Fruit fly (Drosophila melanogaster) whole organism, embryonic: Measurements from ENCODE around the gene Stat92E.
A peak's percentile ranks its signal among the peaks of the same experiment; 100 is the strongest.

Source experiments
- ATbp ChIP-seq: fragments of 200-800 bp; sonication (Bioruptor generic); optimal IDR thresholded peaks from 2 replicates; lab custom pipeline; 2017; ENCODE audit warnings: missing biosample characterization, mild to moderate bottlenecking, missing genetic modification characterization, missing genetic modification reagents
- Adf1 ChIP-seq: fragments of 200-800 bp; sonication (Bioruptor generic); IDR thresholded peaks from 2 replicates; pipeline ENCODE4 v1.3.6; 2022; ENCODE audit warnings: missing biosample characterization, missing genetic modification characterization
- Bdp1 ChIP-seq: fragments of 200-800 bp; sonication (Bioruptor generic); optimal IDR thresholded peaks from 3 replicates; lab custom pipeline; 2016; ENCODE audit warnings: missing biosample characterization, missing genetic modification characterization
- Bteb2 ChIP-seq: fragments of 200-800 bp; sonication (Bioruptor generic); optimal IDR thresholded peaks from 2 replicates; lab custom pipeline; 2016; ENCODE audit warnings: missing biosample characterization, missing genetic modification characterization
- CG10366 ChIP-seq: fragments of 200-800 bp; sonication (Bioruptor generic); IDR thresholded peaks from 2 replicates; pipeline ENCODE4 v1.3.6; 2022; ENCODE audit warnings: missing biosample characterization, missing genetic modification characterization
- CG10462 ChIP-seq: fragments of 200-800 bp; sonication (Bioruptor generic); optimal IDR thresholded peaks from 2 replicates; lab custom pipeline; 2016; ENCODE audit warnings: missing biosample characterization, missing genetic modification characterization
- CG10565 ChIP-seq: fragments of 200-800 bp; sonication (Bioruptor generic); optimal IDR thresholded peaks from 3 replicates; lab custom pipeline; 2016; ENCODE audit warnings: missing biosample characterization, mild to moderate bottlenecking, missing genetic modification characterization
- CG11696 ChIP-seq: fragments of 200-800 bp; sonication (Bioruptor generic); IDR thresholded peaks from 2 replicates; pipeline ENCODE4 v1.3.6; 2022; ENCODE audit warnings: missing biosample characterization, missing genetic modification characterization
- CG13775 ChIP-seq: fragments of 200-800 bp; sonication (Bioruptor generic); optimal IDR thresholded peaks from 3 replicates; lab custom pipeline; 2017; ENCODE audit warnings: missing biosample characterization, mild to moderate bottlenecking, missing genetic modification characterization
- CG14441 ChIP-seq: fragments of 200-800 bp; sonication (Bioruptor generic); IDR thresholded peaks from 2 replicates; pipeline ENCODE4 v1.3.6; 2022; ENCODE audit warnings: missing biosample characterization, missing genetic modification characterization
- CG14860 ChIP-seq: fragments of 200-800 bp; sonication (Bioruptor generic); IDR thresholded peaks from 3 replicates; pipeline ENCODE4 v1.3.6; 2022; ENCODE audit warnings: missing biosample characterization, missing genetic modification characterization; ENCODE audit not compliant: partially characterized antibody
- CG1529 ChIP-seq: fragments of 200-800 bp; sonication (Bioruptor generic); optimal IDR thresholded peaks from 3 replicates; lab custom pipeline; 2018; ENCODE audit warnings: missing biosample characterization, missing genetic modification characterization
- CG15601 ChIP-seq: fragments of 200-800 bp; sonication (Bioruptor generic); optimal IDR thresholded peaks from 3 replicates; lab custom pipeline; 2019; ENCODE audit warnings: missing biosample characterization, mild to moderate bottlenecking, missing genetic modification characterization, moderate library complexity
- CG17186 ChIP-seq: fragments of 200-800 bp; sonication (Bioruptor generic); optimal IDR thresholded peaks from 3 replicates; lab custom pipeline; 2017; ENCODE audit warnings: missing biosample characterization, missing genetic modification reagents, missing genetic modification characterization
- CG17829 ChIP-seq: fragments of 200-800 bp; optimal IDR thresholded peaks from 2 replicates; lab custom pipeline; 2019; ENCODE audit warnings: missing biosample characterization, mild to moderate bottlenecking, missing genetic modification characterization, moderate library complexity
- CG17912 ChIP-seq: fragments of 200-800 bp; sonication (Bioruptor generic); optimal IDR thresholded peaks from 2 replicates; lab custom pipeline; 2018; ENCODE audit warnings: missing biosample characterization, mild to moderate bottlenecking, missing genetic modification characterization
- CG18011 ChIP-seq: fragments of 200-800 bp; sonication (Bioruptor generic); optimal IDR thresholded peaks from 2 replicates; lab custom pipeline; 2017; ENCODE audit warnings: missing biosample characterization, missing genetic modification characterization, mild to moderate bottlenecking, moderate library complexity, missing genotype
- CG2712 ChIP-seq: fragments of 200-800 bp; optimal IDR thresholded peaks from 3 replicates; lab custom pipeline; 2019; ENCODE audit warnings: missing biosample characterization, mild to moderate bottlenecking, missing genetic modification characterization, moderate library complexity
- CG31441 ChIP-seq: fragments of 200-800 bp; sonication (Bioruptor generic); IDR thresholded peaks from 2 replicates; pipeline ENCODE4 v1.3.6; 2022; ENCODE audit warnings: missing biosample characterization, missing genetic modification characterization
- CG34422 ChIP-seq: fragments of 200-800 bp; sonication (Bioruptor generic); IDR thresholded peaks from 3 replicates; pipeline ENCODE4 v1.3.6; 2022; ENCODE audit warnings: missing biosample characterization, missing genetic modification characterization
- CG4424 ChIP-seq: fragments of 200-800 bp; sonication (Bioruptor generic); optimal IDR thresholded peaks from 3 replicates; lab custom pipeline; 2016; ENCODE audit warnings: missing biosample characterization, missing genetic modification characterization
- CG7745 ChIP-seq: fragments of 200-800 bp; sonication (Bioruptor generic); optimal IDR thresholded peaks from 2 replicates; lab custom pipeline; 2018; ENCODE audit warnings: missing biosample characterization, mild to moderate bottlenecking, missing genetic modification characterization, moderate library complexity
- CG9932 ChIP-seq: fragments of 200-800 bp; sonication (Bioruptor generic); IDR thresholded peaks from 2 replicates; pipeline ENCODE4 v1.3.6; 2022; ENCODE audit warnings: missing biosample characterization, missing genetic modification characterization
- CrebB ChIP-seq: fragments of 200-800 bp; sonication (Bioruptor generic); optimal IDR thresholded peaks from 3 replicates; lab custom pipeline; 2018; ENCODE audit warnings: missing biosample characterization, mild to moderate bottlenecking, missing genetic modification characterization
- Dip2 ChIP-seq: fragments of 200-800 bp; sonication (Bioruptor generic); IDR thresholded peaks from 2 replicates; pipeline ENCODE4 v1.3.6; 2022; ENCODE audit warnings: missing biosample characterization, missing genetic modification characterization
- HLH3B ChIP-seq: fragments of 200-800 bp; sonication (Bioruptor generic); IDR thresholded peaks from 2 replicates; pipeline ENCODE4 v1.3.6; 2022; ENCODE audit warnings: missing biosample characterization, missing genetic modification characterization
- Jarid2 ChIP-seq: fragments of 200-800 bp; sonication (Bioruptor generic); optimal IDR thresholded peaks from 3 replicates; lab custom pipeline; 2017; ENCODE audit warnings: mild to moderate bottlenecking, missing biosample characterization, missing genetic modification reagents, missing genetic modification characterization
- MTF-1 ChIP-seq: fragments of 200-800 bp; sonication (Bioruptor generic); optimal IDR thresholded peaks from 2 replicates; lab custom pipeline; 2018; ENCODE audit warnings: missing biosample characterization, mild to moderate bottlenecking, missing genetic modification characterization, borderline replicate concordance
- Mad ChIP-seq: fragments of 200-800 bp; sonication (Bioruptor generic); optimal IDR thresholded peaks from 2 replicates; lab custom pipeline; 2016; ENCODE audit warnings: missing biosample characterization, missing genetic modification characterization
- Rfx ChIP-seq: fragments of 200-800 bp; sonication (Bioruptor generic); IDR thresholded peaks from 2 replicates; pipeline ENCODE4 v1.3.6; 2022; ENCODE audit warnings: missing biosample characterization, missing genetic modification characterization
- TFAM ChIP-seq: fragments of 200-800 bp; sonication (Bioruptor generic); optimal IDR thresholded peaks from 2 replicates; lab custom pipeline; 2017; ENCODE audit warnings: missing biosample characterization, missing genetic modification characterization, inconsistent platforms
- Vsx1 ChIP-seq: fragments of 200-800 bp; sonication (Bioruptor generic); optimal IDR thresholded peaks from 2 replicates; lab custom pipeline; 2017; ENCODE audit warnings: missing biosample characterization, mild to moderate bottlenecking, missing genetic modification characterization, missing genetic modification reagents
- ara ChIP-seq: fragments of 200-800 bp; sonication (Bioruptor generic); IDR thresholded peaks from 2 replicates; pipeline ENCODE4 v1.3.6; 2022; ENCODE audit warnings: missing biosample characterization, missing genetic modification characterization
- ato ChIP-seq: fragments of 200-800 bp; sonication (Bioruptor generic); IDR thresholded peaks from 2 replicates; pipeline ENCODE4 v1.3.6; 2022; ENCODE audit warnings: missing biosample characterization, missing genetic modification characterization; ENCODE audit not compliant: partially characterized antibody
- croc ChIP-seq: fragments of 200-800 bp; sonication (Bioruptor generic); conservative IDR thresholded peaks from 3 replicates; pipeline ENCODE4 v1.3.6; 2022; ENCODE audit warnings: missing biosample characterization, missing genetic modification characterization
- fd102C ChIP-seq: fragments of 200-800 bp; sonication (Bioruptor generic); optimal IDR thresholded peaks from 2 replicates; lab custom pipeline; 2018; ENCODE audit warnings: missing biosample characterization, mild to moderate bottlenecking, missing genetic modification characterization, moderate library complexity
- fd64A ChIP-seq: fragments of 200-800 bp; sonication (Bioruptor generic); optimal IDR thresholded peaks from 3 replicates; lab custom pipeline; 2018; ENCODE audit warnings: missing biosample characterization, mild to moderate bottlenecking, missing genetic modification characterization
- insv ChIP-seq, 2 experiments: fragments of 200-800 bp; sonication (Bioruptor generic); optimal IDR thresholded peaks; 3 replicates each; lab custom pipeline; 2016 to 2018; ENCODE audit warnings: missing biosample characterization in 2 of 2, missing genetic modification characterization in 2 of 2
- mam ChIP-seq: fragments of 200-800 bp; sonication (Bioruptor generic); optimal IDR thresholded peaks from 3 replicates; lab custom pipeline; 2016; ENCODE audit warnings: missing biosample characterization, missing genetic modification characterization
- mirr ChIP-seq: fragments of 200-800 bp; sonication (Bioruptor generic); optimal IDR thresholded peaks from 3 replicates; lab custom pipeline; 2018; ENCODE audit warnings: missing biosample characterization, mild to moderate bottlenecking, missing genetic modification characterization
- oc ChIP-seq: fragments of 200-800 bp; sonication (Bioruptor generic); optimal IDR thresholded peaks from 2 replicates; lab custom pipeline; 2018; ENCODE audit warnings: missing biosample characterization, mild to moderate bottlenecking, missing genetic modification characterization, moderate library complexity
- pho ChIP-seq: fragments of 200-800 bp; sonication (Bioruptor generic); optimal IDR thresholded peaks from 2 replicates; lab custom pipeline; 2016; ENCODE audit warnings: missing biosample characterization, missing genetic modification characterization
- ranshi ChIP-seq: fragments of 200-800 bp; sonication (Bioruptor generic); IDR thresholded peaks from 2 replicates; pipeline ENCODE4 v1.3.6; 2022; ENCODE audit warnings: missing biosample characterization, missing genetic modification characterization
- ro ChIP-seq: fragments of 200-800 bp; sonication (Bioruptor generic); IDR thresholded peaks from 2 replicates; pipeline ENCODE4 v1.3.6; 2022; ENCODE audit warnings: missing biosample characterization, missing genetic modification characterization
- sens-2 ChIP-seq: fragments of 200-800 bp; sonication (Bioruptor generic); IDR thresholded peaks from 2 replicates; pipeline ENCODE4 v1.3.6; 2022; ENCODE audit warnings: missing biosample characterization, missing genetic modification characterization
- sr ChIP-seq: fragments of 200-800 bp; sonication (Bioruptor generic); IDR thresholded peaks from 3 replicates; pipeline ENCODE4 v1.3.6; 2022; ENCODE audit warnings: missing biosample characterization, missing genetic modification characterization
- stwl ChIP-seq: fragments of 200-800 bp; sonication (Bioruptor generic); optimal IDR thresholded peaks from 3 replicates; lab custom pipeline; 2018; ENCODE audit warnings: missing biosample characterization, mild to moderate bottlenecking, missing genetic modification characterization, moderate library complexity
- wor ChIP-seq: fragments of 200-800 bp; sonication (Bioruptor generic); IDR thresholded peaks from 2 replicates; pipeline ENCODE4 v1.3.6; 2022; ENCODE audit warnings: missing biosample characterization, missing genetic modification characterization
- zfh1 ChIP-seq: fragments of 200-800 bp; sonication (Bioruptor generic); IDR thresholded peaks from 3 replicates; pipeline ENCODE4 v1.3.6; 2022; ENCODE audit warnings: missing biosample characterization, missing genetic modification characterization

Stat92E gene

DNA sequence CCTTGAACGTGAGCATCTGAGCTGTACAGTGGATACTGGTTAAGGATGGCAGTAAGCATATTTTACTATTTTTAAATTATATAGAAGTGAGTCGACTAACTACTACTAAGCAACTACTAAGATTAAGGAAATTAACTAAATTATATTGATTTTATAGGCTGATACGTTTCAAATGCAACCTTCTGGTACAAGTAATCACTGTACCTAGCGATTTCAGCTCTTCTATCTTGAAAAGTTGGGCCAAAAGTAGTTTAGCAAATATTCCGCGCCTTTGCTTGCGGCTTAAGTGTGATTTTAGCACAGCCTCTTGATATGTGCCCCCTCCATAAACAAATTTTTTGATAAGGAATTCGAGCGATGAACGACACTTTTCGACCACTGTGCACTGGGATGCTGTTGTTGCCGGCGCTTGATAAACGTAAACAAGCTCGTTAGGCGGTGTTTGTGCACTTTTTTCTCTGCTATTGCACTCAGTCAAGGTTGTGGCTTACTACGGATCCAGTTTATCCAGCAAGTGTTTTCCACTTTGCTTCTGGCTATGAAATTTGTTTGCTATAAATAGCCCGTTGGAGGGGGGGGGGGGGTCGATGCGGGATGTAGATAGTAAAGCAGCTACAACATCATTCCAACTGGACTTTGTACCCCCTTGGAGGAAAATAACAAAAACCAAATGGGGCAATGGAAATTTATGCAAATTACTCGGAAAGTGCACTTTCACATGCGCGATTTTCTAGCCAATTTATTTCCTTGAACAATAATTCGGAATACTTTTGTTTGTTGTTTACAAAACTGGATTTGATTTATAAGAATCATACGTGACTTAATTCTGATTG lies 4.4 kb upstream of the Stat92E start (continued):
- peak; percentile 11; the same call in 1 of the 2 replicates for TF ChIP-seq CG11696 (GFP tag; lab: Robert Waterston, UW)
- TF ChIP-seq CG2712 (tag; lab: Kevin White, UChicago), result peak; percentile 71
- TF ChIP-seq CG7745 (tag; lab: Kevin White, UChicago), result no peak
- no peak for TF ChIP-seq ato (GFP tag; lab: Robert Waterston, UW)
- no peak; the same call in 1 of the 2 replicates for TF ChIP-seq Adf1 (GFP tag; lab: Robert Waterston, UW)
- TF ChIP-seq CG14860 (GFP tag; lab: Robert Waterston, UW), result no peak
- peak; percentile 63 for TF ChIP-seq CG31441 (GFP tag; lab: Robert Waterston, UW)
- peak; percentile 47 for TF ChIP-seq pho
- no peak for TF ChIP-seq TFAM (GFP tag; lab: Kevin White, UChicago)
- peak; percentile 53 for TF ChIP-seq CG13775 (GFP tag; lab: Kevin White, UChicago)
- TF ChIP-seq CG14441 (GFP tag; lab: Robert Waterston, UW), result peak; percentile 89
- peak; percentile 3 for TF ChIP-seq Mad (GFP tag; lab: Kevin White, UChicago)
- TF ChIP-seq CG17829 (tag; lab: Kevin White, UChicago), result peak; percentile 41
- no peak for TF ChIP-seq fd64A
- TF ChIP-seq HLH3B (GFP tag; lab: Robert Waterston, UW), result peak; percentile 84
- peak; percentile 70 for TF ChIP-seq ara
- TF ChIP-seq mirr (GFP tag; lab: Kevin White, UChicago), result no peak
- peak; percentile 68 for TF ChIP-seq zfh1 (GFP tag; lab: Robert Waterston, UW)
- TF ChIP-seq CG9932, result peak; percentile 90
- peak; percentile 8 for TF ChIP-seq Jarid2 (GFP tag; lab: Kevin White, UChicago)
- peak; percentile 93 for TF ChIP-seq Rfx (GFP tag; lab: Robert Waterston, UW)
- no peak for TF ChIP-seq CG18011 (GFP tag; lab: Kevin White, UChicago)
- TF ChIP-seq ranshi (GFP tag; lab: Robert Waterston, UW), result peak; percentile 80
- no peak for TF ChIP-seq stwl (tag; lab: Kevin White, UChicago)
- TF ChIP-seq wor, result no peak
- TF ChIP-seq oc (tag; lab: Kevin White, UChicago), result no peak
- TF ChIP-seq CrebB (tag; lab: Kevin White, UChicago), result no peak
- no peak for TF ChIP-seq MTF-1 (GFP tag; lab: Kevin White, UChicago)
- peak; percentile 69 for TF ChIP-seq CG10366 (GFP tag; lab: Robert Waterston, UW)
- TF ChIP-seq sens-2 (GFP tag; lab: Robert Waterston, UW), result no peak
- TF ChIP-seq ATbp (GFP tag; lab: Kevin White, UChicago), result peak; percentile 16
- peak; percentile 14; the same call in 1 of the 3 replicates for TF ChIP-seq croc
- no peak for TF ChIP-seq fd102C (GFP tag; lab: Kevin White, UChicago)
- TF ChIP-seq insv (GFP tag; optimal IDR thresholded peaks at IDR 0.05; lab: Kevin White, UChicago), result peak; percentile 48 to 94
- no peak for TF ChIP-seq CG1529 (GFP tag; lab: Kevin White, UChicago)
- peak; percentile 29 for TF ChIP-seq Bdp1 (GFP tag; lab: Kevin White, UChicago)
- TF ChIP-seq CG17912 (GFP tag; lab: Kevin White, UChicago), result no peak
- TF ChIP-seq CG10565, result no peak
- TF ChIP-seq Dip2 (GFP tag; lab: Robert Waterston, UW), result no peak; the same call in 1 of the 2 replicates
- TF ChIP-seq CG34422 (GFP tag; lab: Robert Waterston, UW), result peak; percentile 78
- TF ChIP-seq Bteb2 (GFP tag; lab: Kevin White, UChicago), result peak; percentile 5
- no peak for TF ChIP-seq Vsx1
- peak; percentile 49 for TF ChIP-seq CG4424 (GFP tag; lab: Kevin White, UChicago)
- peak; percentile 21 for TF ChIP-seq CG10462 (GFP tag; lab: Kevin White, UChicago)
- TF ChIP-seq mam, result peak; percentile 65
- TF ChIP-seq CG17186 (GFP tag; lab: Kevin White, UChicago), result no peak
- TF ChIP-seq ro (GFP tag; lab: Robert Waterston, UW), result peak; percentile 39; the same call in 1 of the 2 replicates
- TF ChIP-seq sr, result no peak
- TF ChIP-seq CG15601 (tag; lab: Kevin White, UChicago), result no peak
